Fruit fly (Drosophila melanogaster) whole organism, pupa: ENCODE data around the gene Hk.

Source experiments
- CG10348 ChIP-seq: fragments of 200-800 bp; sonication (Bioruptor generic); IDR thresholded peaks from 2 replicates; pipeline ENCODE4 v1.3.6; 2022; ENCODE audit warnings: missing biosample characterization, missing genetic modification characterization
- CG12605 ChIP-seq: fragments of 200-800 bp; sonication (Bioruptor generic); IDR thresholded peaks from 2 replicates; pipeline ENCODE4 v1.3.6; 2022; ENCODE audit warnings: missing biosample characterization, missing genetic modification characterization
- CG13204 ChIP-seq: fragments of 200-800 bp; sonication (Bioruptor generic); optimal IDR thresholded peaks from 2 replicates; lab custom pipeline; 2018; ENCODE audit warnings: missing biosample characterization, mild to moderate bottlenecking, missing genetic modification characterization, moderate library complexity
- CG14655 ChIP-seq: fragments of 200-800 bp; sonication (Bioruptor generic); optimal IDR thresholded peaks from 3 replicates; lab custom pipeline; 2017; ENCODE audit warnings: mild to moderate bottlenecking, missing biosample characterization, missing genetic modification reagents, missing genetic modification characterization
- CG32121 ChIP-seq: fragments of 200-800 bp; sonication (Bioruptor generic); IDR thresholded peaks from 2 replicates; pipeline ENCODE4 v1.3.6; 2022; ENCODE audit warnings: missing biosample characterization, missing genetic modification characterization
- CG4496 ChIP-seq: fragments of 200-800 bp; sonication (Bioruptor generic); IDR thresholded peaks from 3 replicates; pipeline ENCODE4 v1.3.6; 2022; ENCODE audit warnings: missing biosample characterization, missing genetic modification characterization
- CG9948 ChIP-seq: fragments of 200-800 bp; sonication (Bioruptor generic); optimal IDR thresholded peaks from 2 replicates; lab custom pipeline; 2018; ENCODE audit warnings: missing biosample characterization, mild to moderate bottlenecking, missing genetic modification characterization, moderate library complexity
- EcR ChIP-seq: fragments of 200-800 bp; sonication (Bioruptor generic); optimal IDR thresholded peaks from 3 replicates; lab custom pipeline; 2019; ENCODE audit warnings: missing biosample characterization, missing genetic modification characterization, mild to moderate bottlenecking, moderate library complexity, missing genetic modification reagents
- rn ChIP-seq: fragments of 200-800 bp; sonication (Bioruptor generic); IDR thresholded peaks from 2 replicates; pipeline ENCODE4 v1.3.6; 2022; ENCODE audit warnings: missing biosample characterization, missing genetic modification characterization

DNA sequence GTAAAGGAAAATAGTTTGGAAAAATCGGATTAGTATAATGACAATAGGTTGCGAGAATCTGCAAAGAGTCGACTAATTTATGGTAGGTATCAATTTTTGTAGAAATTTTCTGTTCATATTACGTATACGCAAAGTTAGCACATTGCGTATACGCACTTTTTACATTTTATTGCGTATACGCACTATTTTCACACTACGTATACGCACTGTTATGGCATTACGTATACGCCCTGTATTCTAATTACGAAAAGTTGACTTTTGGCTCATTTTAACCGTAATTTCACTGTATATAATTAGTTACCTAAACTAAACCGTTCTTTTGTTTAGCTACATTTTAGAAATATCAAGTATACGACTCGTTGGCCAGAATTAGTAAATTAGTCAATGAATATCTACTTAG, 20.4 kb downstream of the Hk start:
- TF ChIP-seq CG4496 (GFP tag; lab: Robert Waterston, UW) = no peak
- no peak for TF ChIP-seq EcR (GFP tag; lab: Kevin White, UChicago)
- no peak for TF ChIP-seq rn (GFP tag; lab: Robert Waterston, UW)
- no peak for TF ChIP-seq CG9948
- TF ChIP-seq CG10348 (GFP tag; lab: Robert Waterston, UW) = no peak
- TF ChIP-seq CG13204 = no peak
- no peak for TF ChIP-seq CG12605 (GFP tag; lab: Robert Waterston, UW)
- no peak for TF ChIP-seq CG14655 (GFP tag; lab: Kevin White, UChicago)
- no peak for TF ChIP-seq CG32121 (GFP tag; lab: Robert Waterston, UW)
